Worm (Caenorhabditis elegans) whole organism, L2 larva: ENCODE measurements around the gene rml-1.

Source experiments
- F13H6.1 ChIP-seq: sonication (generic microtip); optimal IDR thresholded peaks from 2 replicates; lab custom pipeline; 2016; ENCODE audit warnings: missing genetic modification characterization, missing compliant biosample characterization
- R02D3.7 ChIP-seq: fragments of 150-350 bp; optimal IDR thresholded peaks from 2 replicates; lab custom pipeline; 2014; ENCODE audit warnings: missing biosample characterization, missing genetic modification characterization
- Y55F3AM.14 ChIP-seq: fragments of 200-800 bp; sonication (Bioruptor generic); optimal IDR thresholded peaks from 2 replicates; lab custom pipeline; 2018; ENCODE audit warnings: mild to moderate bottlenecking, missing genetic modification characterization, missing compliant biosample characterization
- alr-1 ChIP-seq: fragments of 150-350 bp; optimal IDR thresholded peaks from 2 replicates; lab custom pipeline; 2014; ENCODE audit warnings: missing biosample characterization, missing genetic modification characterization
- ama-1 ChIP-seq: fragments of 150-350 bp; optimal IDR thresholded peaks from 2 replicates; lab custom pipeline; 2018; ENCODE audit warnings: inconsistent platforms
- blmp-1 ChIP-seq: sonication (generic microtip); optimal IDR thresholded peaks from 2 replicates; lab custom pipeline; 2017; ENCODE audit warnings: missing genetic modification characterization, mild to moderate bottlenecking, missing compliant biosample characterization, antibody characterized with exemption, moderate library complexity; ENCODE audit not compliant: insufficient read depth
- ceh-16 ChIP-seq: fragments of 150-350 bp; optimal IDR thresholded peaks from 2 replicates; lab custom pipeline; 2014; ENCODE audit warnings: missing biosample characterization, missing genetic modification characterization
- crh-2 ChIP-seq: sonication (generic microtip); optimal IDR thresholded peaks from 2 replicates; lab custom pipeline; 2017; ENCODE audit warnings: missing biosample characterization, missing genetic modification characterization
- fos-1 ChIP-seq: fragments of 150-350 bp; optimal IDR thresholded peaks from 2 replicates; lab custom pipeline; 2014; ENCODE audit warnings: missing biosample characterization, missing genetic modification characterization
- gmeb-1 ChIP-seq: fragments of 150-350 bp; optimal IDR thresholded peaks from 2 replicates; lab custom pipeline; 2014; ENCODE audit warnings: missing biosample characterization, missing genetic modification characterization
- lin-11 ChIP-seq: fragments of 150-350 bp; sonication (generic microtip); optimal IDR thresholded peaks from 2 replicates; lab custom pipeline; 2014; ENCODE audit warnings: missing biosample characterization, missing genetic modification characterization, inconsistent platforms, mixed read lengths
- lin-13 ChIP-seq: fragments of 150-350 bp; optimal IDR thresholded peaks from 2 replicates; lab custom pipeline; 2014; ENCODE audit warnings: missing biosample characterization, missing genetic modification reagents, missing genetic modification characterization
- lin-39 ChIP-seq: fragments of 150-350 bp; optimal IDR thresholded peaks from 2 replicates; lab custom pipeline; 2014; ENCODE audit warnings: missing biosample characterization, missing genetic modification reagents, missing genetic modification characterization
- mdl-1 ChIP-seq, 2 experiments: fragments of 150-350 bp in 1 of 2; sonication (generic microtip) in 1 of 2; optimal IDR thresholded peaks; 2 replicates each; lab custom pipeline; 2017; ENCODE audit warnings: missing biosample characterization in 2 of 2, missing genetic modification characterization in 2 of 2
- nhr-10 ChIP-seq: sonication (generic microtip); optimal IDR thresholded peaks from 2 replicates; lab custom pipeline; 2017; ENCODE audit warnings: missing biosample characterization, missing genetic modification characterization
- nhr-12 ChIP-seq: fragments of 150-350 bp; optimal IDR thresholded peaks from 2 replicates; lab custom pipeline; 2014; ENCODE audit warnings: missing biosample characterization, missing genetic modification characterization
- nhr-21 ChIP-seq: fragments of 150-350 bp; optimal IDR thresholded peaks from 2 replicates; lab custom pipeline; 2014; ENCODE audit warnings: missing biosample characterization, missing genetic modification characterization
- nhr-25 ChIP-seq: fragments of 150-350 bp; sonication (generic microtip); optimal IDR thresholded peaks from 3 replicates; lab custom pipeline; 2014; ENCODE audit warnings: missing biosample characterization, missing genetic modification characterization
- nhr-6 ChIP-seq: fragments of 150-350 bp; optimal IDR thresholded peaks from 2 replicates; lab custom pipeline; 2014; ENCODE audit warnings: missing biosample characterization, missing genetic modification characterization
- sem-4 ChIP-seq: fragments of 150-350 bp; optimal IDR thresholded peaks from 2 replicates; lab custom pipeline; 2014; ENCODE audit warnings: missing biosample characterization, missing genetic modification reagents, missing genetic modification characterization
- skn-1 ChIP-seq: sonication (generic microtip); optimal IDR thresholded peaks from 2 replicates; lab custom pipeline; 2017; ENCODE audit warnings: missing biosample characterization, missing genetic modification characterization
- sma-3 ChIP-seq: sonication (generic microtip); optimal IDR thresholded peaks from 2 replicates; lab custom pipeline; 2016; ENCODE audit warnings: missing genetic modification reagents, missing genetic modification characterization, missing compliant biosample characterization
- sma-9 ChIP-seq, 2 experiments: fragments of 150-350 bp in 1 of 2; sonication (generic microtip) in 1 of 2; optimal IDR thresholded peaks; 2 replicates each; lab custom pipeline; 2014 to 2016; ENCODE audit warnings: missing genetic modification characterization in 2 of 2, mild to moderate bottlenecking in 1 of 2, missing biosample characterization in 1 of 2, missing compliant biosample characterization in 1 of 2, missing genetic modification reagents in 1 of 2, moderate library complexity in 1 of 2
- unc-55 ChIP-seq: fragments of 150-350 bp; sonication (generic microtip); optimal IDR thresholded peaks from 3 replicates; lab custom pipeline; 2014; ENCODE audit warnings: missing biosample characterization, missing genetic modification reagents, missing genetic modification characterization
- zag-1 ChIP-seq: fragments of 150-350 bp; optimal IDR thresholded peaks from 2 replicates; lab custom pipeline; 2014; ENCODE audit warnings: missing biosample characterization, missing genetic modification characterization
- ztf-1 ChIP-seq: fragments of 200-800 bp; sonication (Bioruptor generic); conservative IDR thresholded peaks from 2 replicates; pipeline ENCODE4 v1.3.6; 2022; ENCODE audit warnings: missing genetic modification characterization, missing compliant biosample characterization
- ztf-11 ChIP-seq: sonication (generic microtip); optimal IDR thresholded peaks from 2 replicates; lab custom pipeline; 2017; ENCODE audit warnings: missing biosample characterization, missing genetic modification characterization
- ztf-4 ChIP-seq: fragments of 150-350 bp; optimal IDR thresholded peaks from 2 replicates; lab custom pipeline; 2014; ENCODE audit warnings: missing biosample characterization, missing genetic modification characterization

rml-1 gene

DNA sequence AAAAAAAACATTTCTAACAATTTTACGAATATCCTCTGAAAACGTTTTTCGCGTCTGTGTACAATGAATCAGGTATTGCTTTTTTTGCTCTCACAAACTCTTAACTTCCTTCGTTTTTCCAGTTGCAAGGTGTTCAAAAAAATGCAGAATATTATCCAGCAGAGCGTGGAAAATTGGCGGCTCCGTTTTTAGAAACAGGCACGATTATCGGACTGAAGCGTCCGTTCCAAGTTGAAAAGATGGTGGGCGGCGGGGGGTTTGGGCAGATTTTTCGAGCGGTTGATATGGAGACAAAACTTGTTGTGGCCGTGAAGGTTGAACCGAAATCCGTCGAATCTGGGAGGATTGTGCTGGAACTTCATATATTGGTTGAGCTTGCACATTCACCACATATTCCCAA is 32.9 kb downstream of the rml-1 start, which contains the start of gene W06F12.3:
W06F12.3 (plus strand) TSS at position 23 of the 400 bp plus-strand sequence.
- TF ChIP-seq crh-2 (tag; lab: Kevin White, UChicago) (no peak), nhr-25 (no peak), lin-13 (no peak), lin-39 (tag; lab: Kevin White, UChicago) (no peak), blmp-1 (no peak), mdl-1 (tag; optimal IDR thresholded peaks at IDR 0.05; lab: Kevin White, UChicago) (no peak), R02D3.7 (tag; lab: Kevin White, UChicago) (no peak), ztf-11 (tag; lab: Kevin White, UChicago) (no peak), lin-11 (tag; lab: Kevin White, UChicago) (no peak), skn-1 (no peak), nhr-21 (tag; lab: Kevin White, UChicago) (no peak), unc-55 (GFP tag; lab: Kevin White, UChicago) (no peak)

DNA sequence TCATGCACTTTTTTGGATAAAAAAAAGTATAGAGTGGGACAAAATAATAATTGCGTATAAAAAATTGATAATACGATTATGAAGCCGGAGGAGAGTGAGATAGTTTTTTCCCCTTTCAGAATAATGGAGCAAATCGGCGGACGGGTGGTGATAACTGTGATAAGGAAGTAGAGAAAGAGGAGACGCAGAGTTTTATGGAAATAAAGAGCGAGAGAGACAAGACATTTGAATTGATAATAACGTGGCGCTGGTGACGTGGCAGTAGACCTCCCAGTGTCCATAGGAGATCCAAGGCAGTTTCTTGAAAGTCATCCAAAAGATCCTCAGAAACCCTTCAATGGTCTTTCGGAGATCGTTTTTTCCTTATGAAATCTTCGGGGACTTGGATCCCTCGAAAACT is 34.1 kb downstream of the rml-1 start:
- TF ChIP-seq ztf-4 (tag; lab: Kevin White, UChicago): no peak
- peak; percentile 98 for TF ChIP-seq fos-1 (tag; lab: Kevin White, UChicago)
- TF ChIP-seq Y55F3AM.14 (GFP tag; lab: Kevin White, UChicago): no peak
- TF ChIP-seq crh-2 (tag; lab: Kevin White, UChicago): peak; percentile 80
- peak; percentile 19 for TF ChIP-seq sma-9 (GFP tag; optimal IDR thresholded peaks at IDR 0.05; lab: Kevin White, UChicago)
- no peak for TF ChIP-seq sma-9 (tag; optimal IDR thresholded peaks at IDR 0.05; lab: Kevin White, UChicago)
- peak; percentile 42 for TF ChIP-seq F13H6.1
- TF ChIP-seq, all 48 proteins: peak for 4

DNA sequence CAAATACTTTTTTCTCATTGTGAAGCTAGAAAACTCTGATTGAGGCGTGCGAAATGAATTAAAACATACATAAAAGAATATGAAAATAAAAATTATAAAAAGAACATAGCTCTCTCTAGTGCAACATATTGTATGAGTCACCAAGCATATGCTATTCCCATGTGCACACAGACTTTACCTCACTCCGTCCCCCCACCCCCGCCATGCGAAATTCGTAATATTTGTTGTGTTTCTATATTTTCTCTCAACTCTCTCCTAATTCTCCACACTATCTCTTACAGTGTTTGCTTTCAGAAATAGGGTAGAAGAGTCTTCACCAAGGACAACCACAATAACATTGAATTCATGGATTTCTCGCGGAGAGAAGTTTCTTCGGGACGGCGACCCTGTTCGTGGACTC is 35.2 kb downstream of the rml-1 start:
- TF ChIP-seq fos-1 (tag; lab: Kevin White, UChicago): peak; percentile 77
- TF ChIP-seq ama-1 (lab: Kevin White, UChicago): no peak
- TF ChIP-seq zag-1 (tag; lab: Kevin White, UChicago): no peak
- no peak for TF ChIP-seq ceh-16 (tag; lab: Kevin White, UChicago)
- no peak for TF ChIP-seq lin-11 (tag; lab: Kevin White, UChicago)

DNA sequence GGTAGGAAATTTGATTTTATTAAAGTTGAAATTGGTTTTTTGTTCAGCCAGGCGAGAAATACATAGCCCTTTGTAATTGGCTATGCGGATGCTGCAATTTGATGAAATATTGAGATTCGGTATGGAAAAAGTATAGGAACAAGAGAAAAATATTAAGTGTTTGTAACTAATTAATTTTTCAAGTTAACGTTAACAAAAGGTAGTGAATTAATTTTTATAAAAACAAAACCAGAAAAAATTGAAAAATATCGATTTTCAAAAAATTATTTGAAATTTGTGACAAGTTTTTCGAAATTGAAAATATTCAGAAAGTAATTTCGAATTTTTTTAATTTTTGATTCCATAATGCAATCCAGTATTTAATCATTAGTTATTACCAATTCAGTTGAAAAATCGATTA is 36.3 kb downstream of the rml-1 start, which contains the start of gene W06F12.2:
W06F12.2 (minus strand) TSS at position 101 of the 400 bp plus-strand sequence.
- TF ChIP-seq nhr-10 (tag; lab: Kevin White, UChicago) (no peak), zag-1 (tag; lab: Kevin White, UChicago) (no peak), nhr-6 (tag; lab: Kevin White, UChicago) (no peak), F13H6.1 (no peak), blmp-1 (no peak), gmeb-1 (tag; lab: Kevin White, UChicago) (no peak), sma-3 (GFP tag; lab: Kevin White, UChicago) (no peak), ztf-1 (GFP tag; lab: Robert Waterston, UW) (no peak), ama-1 (lab: Kevin White, UChicago) (no peak), Y55F3AM.14 (GFP tag; lab: Kevin White, UChicago) (no peak), nhr-12 (no peak), skn-1 (no peak), unc-55 (GFP tag; lab: Kevin White, UChicago) (no peak), sem-4 (tag; lab: Kevin White, UChicago) (no peak), sma-9 (GFP tag; optimal IDR thresholded peaks at IDR 0.05; lab: Kevin White, UChicago) (no peak), sma-9 (tag; optimal IDR thresholded peaks at IDR 0.05; lab: Kevin White, UChicago) (no peak)

DNA sequence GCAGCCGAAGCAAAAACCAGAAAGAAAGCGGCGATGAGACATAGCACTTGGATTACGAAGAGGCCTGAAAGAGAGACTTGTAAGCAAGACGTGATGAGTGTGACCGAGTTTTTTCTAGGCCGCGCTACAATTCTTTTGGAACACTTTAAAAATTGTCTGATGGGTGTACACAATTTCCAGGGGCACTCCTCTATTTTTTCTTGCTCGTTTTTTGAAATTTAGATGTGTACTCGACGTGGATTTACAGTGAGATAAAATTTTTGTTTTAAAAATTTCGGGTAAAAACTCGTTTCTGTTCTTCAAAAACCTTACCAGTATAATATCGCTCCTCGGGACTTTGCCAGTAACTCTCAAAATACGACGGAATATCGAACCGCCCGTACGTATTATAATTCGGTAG is 38.1 kb downstream of the rml-1 start:
- TF ChIP-seq sma-9 (GFP tag; optimal IDR thresholded peaks at IDR 0.05; lab: Kevin White, UChicago) (no peak), sma-9 (tag; optimal IDR thresholded peaks at IDR 0.05; lab: Kevin White, UChicago) (no peak), alr-1 (tag; lab: Kevin White, UChicago) (no peak), sem-4 (tag; lab: Kevin White, UChicago) (no peak), ceh-16 (tag; lab: Kevin White, UChicago) (no peak), mdl-1 (tag; optimal IDR thresholded peaks at IDR 0.05; lab: Kevin White, UChicago) (no peak), sma-3 (GFP tag; lab: Kevin White, UChicago) (no peak)
